Fruit fly (Drosophila melanogaster) whole organism, embryonic: Measurements from ENCODE around the gene CG31627.

ENCODE experiments used
- Aef1 ChIP-seq: fragments of 200-800 bp; sonication (Bioruptor generic); IDR thresholded peaks from 3 replicates; pipeline ENCODE4 v1.3.6; 2022; ENCODE audit warnings: missing biosample characterization, missing genetic modification characterization
- Antp ChIP-seq: fragments of 200-800 bp; sonication (Bioruptor generic); optimal IDR thresholded peaks from 3 replicates; lab custom pipeline; 2016; ENCODE audit warnings: missing biosample characterization, missing genetic modification characterization
- Awh ChIP-seq: fragments of 200-800 bp; sonication (Bioruptor generic); IDR thresholded peaks from 2 replicates; pipeline ENCODE4, ENCODE4 v1.3.6; 2022; ENCODE audit warnings: missing biosample characterization, missing genetic modification characterization
- Blimp-1 ChIP-seq: fragments of 200-800 bp; sonication (Bioruptor generic); optimal IDR thresholded peaks from 3 replicates; lab custom pipeline; 2018; ENCODE audit warnings: missing biosample characterization, missing genetic modification characterization, mild to moderate bottlenecking, moderate library complexity, missing genetic modification reagents
- CG10979 ChIP-seq: fragments of 200-800 bp; sonication (Bioruptor generic); optimal IDR thresholded peaks from 2 replicates; lab custom pipeline; 2018; ENCODE audit warnings: missing biosample characterization, mild to moderate bottlenecking, missing genetic modification characterization, moderate library complexity
- CG13296 ChIP-seq: fragments of 200-800 bp; sonication (Bioruptor generic); optimal IDR thresholded peaks from 3 replicates; lab custom pipeline; 2018; ENCODE audit warnings: missing biosample characterization, mild to moderate bottlenecking, missing genetic modification characterization
- CG14710 ChIP-seq: fragments of 200-800 bp; sonication (Bioruptor generic); optimal IDR thresholded peaks from 3 replicates; lab custom pipeline; 2019; ENCODE audit warnings: missing biosample characterization, mild to moderate bottlenecking, missing genetic modification characterization, moderate library complexity
- CG17186 ChIP-seq: fragments of 200-800 bp; sonication (Bioruptor generic); optimal IDR thresholded peaks from 3 replicates; lab custom pipeline; 2017; ENCODE audit warnings: missing biosample characterization, missing genetic modification reagents, missing genetic modification characterization
- CG17829 ChIP-seq: fragments of 200-800 bp; optimal IDR thresholded peaks from 2 replicates; lab custom pipeline; 2019; ENCODE audit warnings: missing biosample characterization, mild to moderate bottlenecking, missing genetic modification characterization, moderate library complexity
- CG2678 ChIP-seq: fragments of 200-800 bp; sonication (Bioruptor generic); optimal IDR thresholded peaks from 3 replicates; lab custom pipeline; 2019; ENCODE audit warnings: missing biosample characterization, mild to moderate bottlenecking, missing genetic modification characterization, moderate library complexity
- CG2889 ChIP-seq: fragments of 200-800 bp; sonication (Bioruptor generic); IDR thresholded peaks from 3 replicates; pipeline ENCODE4 v1.3.6; 2022; ENCODE audit warnings: missing biosample characterization, missing genetic modification characterization
- CG4707 ChIP-seq: fragments of 200-800 bp; sonication (Bioruptor generic); optimal IDR thresholded peaks from 2 replicates; lab custom pipeline; 2018; ENCODE audit warnings: missing biosample characterization, mild to moderate bottlenecking, missing genetic modification characterization, moderate library complexity
- CG5245 ChIP-seq: fragments of 200-800 bp; sonication (Bioruptor generic); optimal IDR thresholded peaks from 3 replicates; lab custom pipeline; 2016; ENCODE audit warnings: missing biosample characterization, missing genetic modification characterization
- CG7839 ChIP-seq: fragments of 200-800 bp; sonication (Bioruptor generic); optimal IDR thresholded peaks from 3 replicates; lab custom pipeline; 2018; ENCODE audit warnings: missing biosample characterization, mild to moderate bottlenecking, missing genetic modification characterization, moderate library complexity
- CG8290 ChIP-seq, 3 experiments: fragments of 200-800 bp; sonication (Bioruptor generic); optimal IDR thresholded peaks; 2 replicates each; lab custom pipeline; 2016 to 2019; ENCODE audit warnings: missing biosample characterization in 3 of 3, missing genetic modification characterization in 3 of 3, mild to moderate bottlenecking in 2 of 3, moderate library complexity in 1 of 3
- CG9437 ChIP-seq: fragments of 200-800 bp; sonication (Bioruptor generic); optimal IDR thresholded peaks from 2 replicates; lab custom pipeline; 2018; ENCODE audit warnings: missing biosample characterization, mild to moderate bottlenecking, missing genetic modification characterization
- CG9797 ChIP-seq: fragments of 200-800 bp; sonication (Bioruptor generic); optimal IDR thresholded peaks from 3 replicates; lab custom pipeline; 2018; ENCODE audit warnings: missing biosample characterization, mild to moderate bottlenecking, missing genetic modification characterization
- Chrac-16 ChIP-seq: fragments of 200-800 bp; sonication (Bioruptor generic); optimal IDR thresholded peaks from 3 replicates; lab custom pipeline; 2016; ENCODE audit warnings: missing biosample characterization, missing genetic modification characterization
- CrebB ChIP-seq: fragments of 200-800 bp; sonication (Bioruptor generic); optimal IDR thresholded peaks from 3 replicates; lab custom pipeline; 2018; ENCODE audit warnings: missing biosample characterization, mild to moderate bottlenecking, missing genetic modification characterization
- Dip3 ChIP-seq: fragments of 200-800 bp; sonication (Bioruptor generic); optimal IDR thresholded peaks from 3 replicates; lab custom pipeline; 2016; ENCODE audit warnings: missing biosample characterization, missing genetic modification characterization
- Dll ChIP-seq: fragments of 200-800 bp; sonication (Bioruptor generic); IDR thresholded peaks from 4 replicates; pipeline ENCODE4 v1.3.6; 2022; ENCODE audit warnings: missing biosample characterization, missing genetic modification characterization; ENCODE audit not compliant: partially characterized antibody
- Doc2 ChIP-seq: fragments of 200-800 bp; sonication (Bioruptor generic); IDR thresholded peaks from 2 replicates; pipeline ENCODE4 v1.3.6; 2022; ENCODE audit warnings: missing biosample characterization, missing genetic modification characterization
- Doc3 ChIP-seq: fragments of 200-800 bp; sonication (Bioruptor generic); IDR thresholded peaks from 3 replicates; pipeline ENCODE4 v1.3.6; 2022; ENCODE audit warnings: missing biosample characterization, missing genetic modification characterization; ENCODE audit not compliant: partially characterized antibody
- Gug ChIP-seq: fragments of 200-800 bp; sonication (Bioruptor generic); IDR thresholded peaks from 4 replicates; pipeline ENCODE4 v1.3.6; 2022; ENCODE audit warnings: missing biosample characterization, missing genetic modification characterization
- Hand ChIP-seq: fragments of 200-800 bp; sonication (Bioruptor generic); optimal IDR thresholded peaks from 2 replicates; lab custom pipeline; 2017; ENCODE audit warnings: mild to moderate bottlenecking, missing biosample characterization, missing genetic modification reagents, missing genetic modification characterization
- HmgZ ChIP-seq: fragments of 200-800 bp; sonication (Bioruptor generic); optimal IDR thresholded peaks from 2 replicates; lab custom pipeline; 2018; ENCODE audit warnings: missing biosample characterization, mild to moderate bottlenecking, missing genetic modification characterization
- NK7.1 ChIP-seq: fragments of 200-800 bp; sonication (Bioruptor generic); optimal IDR thresholded peaks from 3 replicates; lab custom pipeline; 2016; ENCODE audit warnings: missing biosample characterization, missing genetic modification characterization
- Oaz ChIP-seq: fragments of 200-800 bp; sonication (Bioruptor generic); IDR thresholded peaks from 2 replicates; pipeline ENCODE4 v1.3.6; 2022; ENCODE audit warnings: missing biosample characterization, missing genetic modification characterization
- PHDP ChIP-seq: fragments of 200-800 bp; sonication (Bioruptor generic); optimal IDR thresholded peaks from 3 replicates; lab custom pipeline; 2018; ENCODE audit warnings: missing biosample characterization, mild to moderate bottlenecking, missing genetic modification characterization, moderate library complexity
- Pdp1 ChIP-seq, 2 experiments: fragments of 200-800 bp; sonication (Bioruptor generic); optimal IDR thresholded peaks; 3 replicates each; lab custom pipeline; 2016; ENCODE audit warnings: missing biosample characterization in 2 of 2, missing genetic modification characterization in 2 of 2, mild to moderate bottlenecking in 1 of 2, moderate library complexity in 1 of 2
- Ravus ChIP-seq: fragments of 200-800 bp; sonication (Bioruptor generic); IDR thresholded peaks from 2 replicates; pipeline ENCODE4 v1.3.6; 2022; ENCODE audit warnings: missing biosample characterization, missing genetic modification characterization
- aop ChIP-seq: fragments of 200-800 bp; sonication (Bioruptor generic); IDR thresholded peaks from 2 replicates; pipeline ENCODE4 v1.3.6; 2022; ENCODE audit warnings: missing biosample characterization, missing genetic modification characterization
- ci ChIP-seq: fragments of 200-800 bp; sonication (Bioruptor generic); IDR thresholded peaks from 3 replicates; pipeline ENCODE4 v1.3.6; 2022; ENCODE audit warnings: missing biosample characterization, missing genetic modification characterization
- corto ChIP-seq: fragments of 200-800 bp; sonication (Bioruptor generic); optimal IDR thresholded peaks from 2 replicates; lab custom pipeline; 2016; ENCODE audit warnings: missing biosample characterization, mild to moderate bottlenecking, missing genetic modification characterization, moderate library complexity
- disco-r ChIP-seq: fragments of 200-800 bp; sonication (Bioruptor generic); optimal IDR thresholded peaks from 2 replicates; lab custom pipeline; 2016; ENCODE audit warnings: missing biosample characterization, missing genetic modification characterization
- gce ChIP-seq: fragments of 200-800 bp; sonication (Bioruptor generic); IDR thresholded peaks from 3 replicates; pipeline ENCODE4 v1.3.6; 2022; ENCODE audit warnings: missing biosample characterization, missing genetic modification characterization
- gt ChIP-seq: fragments of 200-800 bp; sonication (Bioruptor generic); IDR thresholded peaks from 2 replicates; pipeline ENCODE4 v1.3.6; 2022; ENCODE audit warnings: missing biosample characterization, missing genetic modification characterization
- her ChIP-seq: fragments of 200-800 bp; sonication (Bioruptor generic); optimal IDR thresholded peaks from 2 replicates; lab custom pipeline; 2016; ENCODE audit warnings: missing biosample characterization, missing genetic modification characterization
- kay ChIP-seq: fragments of 200-800 bp; sonication (Bioruptor generic); optimal IDR thresholded peaks from 2 replicates; lab custom pipeline; 2016; ENCODE audit warnings: missing biosample characterization, missing genetic modification characterization
- kni ChIP-seq: fragments of 200-800 bp; sonication (Bioruptor generic); optimal IDR thresholded peaks from 3 replicates; lab custom pipeline; 2017; ENCODE audit warnings: mild to moderate bottlenecking, missing biosample characterization, missing genetic modification reagents, missing genetic modification characterization
- nau ChIP-seq: fragments of 200-800 bp; sonication (Bioruptor generic); optimal IDR thresholded peaks from 3 replicates; lab custom pipeline; 2017; ENCODE audit warnings: missing biosample characterization, mild to moderate bottlenecking, missing genetic modification characterization, missing genetic modification reagents
- repo ChIP-seq: fragments of 200-800 bp; sonication (Bioruptor generic); optimal IDR thresholded peaks from 2 replicates; lab custom pipeline; 2016; ENCODE audit warnings: missing biosample characterization, missing genetic modification characterization
- scrt ChIP-seq: fragments of 200-800 bp; sonication (Bioruptor generic); optimal IDR thresholded peaks from 2 replicates; lab custom pipeline; 2018; ENCODE audit warnings: missing biosample characterization, mild to moderate bottlenecking, missing genetic modification characterization, moderate library complexity
- sens ChIP-seq: fragments of 200-800 bp; sonication (Bioruptor generic); peaks from one replicate; lab custom pipeline; 2016; ENCODE audit warnings: missing biosample characterization, missing genetic modification characterization
- sens-2 ChIP-seq: fragments of 200-800 bp; sonication (Bioruptor generic); IDR thresholded peaks from 2 replicates; pipeline ENCODE4 v1.3.6; 2022; ENCODE audit warnings: missing biosample characterization, missing genetic modification characterization
- tup ChIP-seq: fragments of 200-800 bp; sonication (Bioruptor generic); optimal IDR thresholded peaks from 2 replicates; lab custom pipeline; 2016; ENCODE audit warnings: missing biosample characterization, mild to moderate bottlenecking, missing genetic modification characterization, moderate library complexity
- twi ChIP-seq: fragments of 200-800 bp; optimal IDR thresholded peaks from 2 replicates; lab custom pipeline; 2019; ENCODE audit warnings: missing biosample characterization, mild to moderate bottlenecking, missing genetic modification characterization, moderate library complexity
- unpg ChIP-seq: fragments of 200-800 bp; sonication (Bioruptor generic); optimal IDR thresholded peaks from 3 replicates; lab custom pipeline; 2018; ENCODE audit warnings: missing biosample characterization, mild to moderate bottlenecking, missing genetic modification characterization, moderate library complexity
- wek ChIP-seq: fragments of 200-800 bp; sonication (Bioruptor generic); optimal IDR thresholded peaks from 3 replicates; lab custom pipeline; 2018; ENCODE audit warnings: missing biosample characterization, mild to moderate bottlenecking, missing genetic modification characterization, moderate library complexity
- zen ChIP-seq: fragments of 200-800 bp; sonication (Bioruptor generic); optimal IDR thresholded peaks from 3 replicates; lab custom pipeline; 2018; ENCODE audit warnings: missing biosample characterization, mild to moderate bottlenecking, missing genetic modification characterization, moderate library complexity

CG31627 gene

dm6 chr2L:21214961-21215362, 41.9 kb downstream of the CG31627 start (continued):
- peak; percentile 5 for TF ChIP-seq CG10979 (tag; lab: Kevin White, UChicago)
- no peak for TF ChIP-seq Dll
- TF ChIP-seq Ravus (GFP tag; lab: Robert Waterston, UW): no peak
- TF ChIP-seq CG17186 (GFP tag; lab: Kevin White, UChicago): no peak
- TF ChIP-seq kay (GFP tag; lab: Kevin White, UChicago): no peak
- TF ChIP-seq tup (GFP tag; lab: Kevin White, UChicago): no peak
- TF ChIP-seq twi (tag; lab: Kevin White, UChicago): no peak
- peak; percentile 20; the same call in 1 of the 2 replicates for TF ChIP-seq Awh
- no peak for TF ChIP-seq gt (GFP tag; lab: Robert Waterston, UW)
- TF ChIP-seq CG9797 (GFP tag; lab: Kevin White, UChicago): no peak
- no peak for TF ChIP-seq kni
- no peak for TF ChIP-seq nau (GFP tag; lab: Kevin White, UChicago)
- peak; percentile 62 for TF ChIP-seq zen
- peak; percentile 46 for TF ChIP-seq repo (GFP tag; lab: Kevin White, UChicago)
- no peak for TF ChIP-seq disco-r (GFP tag; lab: Kevin White, UChicago)
- no peak for TF ChIP-seq NK7.1
- peak; percentile 40 for TF ChIP-seq CG17829 (tag; lab: Kevin White, UChicago)
- TF ChIP-seq Pdp1 (GFP tag; optimal IDR thresholded peaks at IDR 0.05; lab: Kevin White, UChicago): peak in 1 of 2 experiments; percentile 40
- TF ChIP-seq CG2678 (tag; lab: Kevin White, UChicago): no peak
- TF ChIP-seq CG7839 (tag; lab: Kevin White, UChicago): peak; percentile 50
- no peak for TF ChIP-seq scrt (GFP tag; lab: Kevin White, UChicago)
- peak; percentile 62 for TF ChIP-seq CG5245 (GFP tag; lab: Kevin White, UChicago)
- no peak for TF ChIP-seq wek (GFP tag; lab: Kevin White, UChicago)
- TF ChIP-seq CG14710 (tag; lab: Kevin White, UChicago): peak; percentile 21
- peak; percentile 45 for TF ChIP-seq CG8290 (GFP tag; optimal IDR thresholded peaks at IDR 0.05; lab: Kevin White, UChicago)
- peak in 1 of 2 experiments; percentile 79 for TF ChIP-seq CG8290 (tag; optimal IDR thresholded peaks at IDR 0.05; lab: Kevin White, UChicago)
- no peak for TF ChIP-seq CG13296 (GFP tag; lab: Kevin White, UChicago)
- peak; percentile 75 for TF ChIP-seq sens
- peak; percentile 37 for TF ChIP-seq Chrac-16 (GFP tag; lab: Kevin White, UChicago)
- TF ChIP-seq Aef1 (GFP tag; lab: Robert Waterston, UW): no peak
- no peak for TF ChIP-seq unpg
- TF ChIP-seq Dip3 (GFP tag; lab: Kevin White, UChicago): peak; percentile 29
- no peak for TF ChIP-seq CG4707 (GFP tag; lab: Kevin White, UChicago)
- TF ChIP-seq ci: no peak; the same call in 2 of the 3 replicates
- peak; percentile 46 for TF ChIP-seq Antp
- TF ChIP-seq Doc2 (GFP tag; lab: Robert Waterston, UW): no peak
- no peak for TF ChIP-seq aop (GFP tag; lab: Robert Waterston, UW)
- TF ChIP-seq Doc3 (GFP tag; lab: Robert Waterston, UW): no peak
- no peak for TF ChIP-seq Hand (GFP tag; lab: Kevin White, UChicago)
- no peak for TF ChIP-seq CG9437
- 0 out of 3 replicates have a peak, but pooled peaks have one; percentile 36 for TF ChIP-seq CG2889
- TF ChIP-seq HmgZ (tag; lab: Kevin White, UChicago): peak; percentile 43
- TF ChIP-seq corto: no peak
- no peak for TF ChIP-seq Blimp-1 (GFP tag; lab: Kevin White, UChicago)
- TF ChIP-seq Oaz (GFP tag; lab: Robert Waterston, UW): no peak
- peak; percentile 49 for TF ChIP-seq her (GFP tag; lab: Kevin White, UChicago)
- TF ChIP-seq PHDP (tag; lab: Kevin White, UChicago): no peak
- no peak for TF ChIP-seq gce
- TF ChIP-seq Gug (GFP tag; lab: Robert Waterston, UW): no peak; the same call in 3 of the 4 replicates
- no peak for TF ChIP-seq sens-2 (GFP tag; lab: Robert Waterston, UW)
- no peak for TF ChIP-seq CrebB (tag; lab: Kevin White, UChicago)
